Worm (Caenorhabditis elegans) whole organism, L4/young adult: ENCODE results near the gene hda-11.

Source experiments
- W03F9.2 ChIP-seq: fragments of 150-350 bp; optimal IDR thresholded peaks from 2 replicates; lab custom pipeline; 2014; ENCODE audit warnings: missing biosample characterization, missing genetic modification characterization
- dao-5 ChIP-seq: sonication (generic microtip); optimal IDR thresholded peaks from 2 replicates; lab custom pipeline; 2016; ENCODE audit warnings: missing genotype, missing genetic modification characterization, moderate library complexity, missing compliant biosample characterization
- him-1 ChIP-seq: sonication (generic microtip); optimal IDR thresholded peaks from 2 replicates; lab custom pipeline; 2016; ENCODE audit warnings: missing genotype, missing genetic modification reagents, missing genetic modification characterization, missing compliant biosample characterization

Gene hda-11

ce11 chrV:10549717-10550116, 23.7 kb downstream of the hda-11 start, which contains the start of gene F32G8.2:
Gene F32G8.2, plus strand, starts transcription at chrV:10550017.
- no peak for TF ChIP-seq him-1 (tag; lab: Kevin White, UChicago)
- no peak for TF ChIP-seq dao-5 (tag; lab: Kevin White, UChicago)
- no peak for TF ChIP-seq W03F9.2 (tag; lab: Kevin White, UChicago)

ce11 chrV:10555239-10555638, 29.3 kb downstream of the hda-11 start, which contains the start of gene F32G8.3:
Gene F32G8.3, minus strand, starts transcription at chrV:10555339.
- TF ChIP-seq him-1 (tag; lab: Kevin White, UChicago) = no peak
- no peak for TF ChIP-seq dao-5 (tag; lab: Kevin White, UChicago)
- no peak for TF ChIP-seq W03F9.2 (tag; lab: Kevin White, UChicago)

ce11 chrV:10556362-10556761, 30.4 kb downstream of the hda-11 start:
- TF ChIP-seq W03F9.2 (tag; lab: Kevin White, UChicago) (no peak), dao-5 (tag; lab: Kevin White, UChicago) (no peak)

- TF ChIP-seq him-1 (tag; lab: Kevin White, UChicago) = no peak
- no peak for TF ChIP-seq dao-5 (tag; lab: Kevin White, UChicago)
- TF ChIP-seq W03F9.2 (tag; lab: Kevin White, UChicago) = no peak
These were observed 31.1 kb downstream of the hda-11 start for ce11 chrV:10557094-10557493.

ce11 chrV:10557676-10558075, 31.7 kb downstream of the hda-11 start, which contains the start of gene best-14:
Gene best-14, plus strand, starts transcription at chrV:10557976.
- no peak for TF ChIP-seq W03F9.2 (tag; lab: Kevin White, UChicago)
- TF ChIP-seq dao-5 (tag; lab: Kevin White, UChicago) = no peak
- TF ChIP-seq him-1 (tag; lab: Kevin White, UChicago) = no peak

ce11 chrV:10560621-10561020, 34.6 kb downstream of the hda-11 start, which contains the start of gene col-152:
Gene col-152, plus strand, starts transcription at chrV:10560921.
- TF ChIP-seq him-1 (tag; lab: Kevin White, UChicago) = no peak
- no peak for TF ChIP-seq W03F9.2 (tag; lab: Kevin White, UChicago)
- no peak for TF ChIP-seq dao-5 (tag; lab: Kevin White, UChicago)

ce11 chrV:10561632-10562031, 35.6 kb downstream of the hda-11 start:
- no peak for TF ChIP-seq dao-5 (tag; lab: Kevin White, UChicago)
- TF ChIP-seq W03F9.2 (tag; lab: Kevin White, UChicago) = no peak
- no peak for TF ChIP-seq him-1 (tag; lab: Kevin White, UChicago)

- TF ChIP-seq dao-5 (tag; lab: Kevin White, UChicago) (no peak), him-1 (tag; lab: Kevin White, UChicago) (no peak), W03F9.2 (tag; lab: Kevin White, UChicago) (no peak)
These were observed 36.8 kb downstream of the hda-11 start for ce11 chrV:10562817-10563216.

ce11 chrV:10564140-10564539, 38.2 kb downstream of the hda-11 start:
- TF ChIP-seq him-1 (tag; lab: Kevin White, UChicago) (no peak), W03F9.2 (tag; lab: Kevin White, UChicago) (no peak), dao-5 (tag; lab: Kevin White, UChicago) (no peak)

- TF ChIP-seq him-1 (tag; lab: Kevin White, UChicago) (no peak), dao-5 (tag; lab: Kevin White, UChicago) (no peak), W03F9.2 (tag; lab: Kevin White, UChicago) (no peak)
These were observed 38.9 kb downstream of the hda-11 start, which contains the start of gene cat-4 for ce11 chrV:10564830-10565365. Gene cat-4, plus strand, starts transcription at chrV:10564880.

- TF ChIP-seq W03F9.2 (tag; lab: Kevin White, UChicago) (no peak), him-1 (tag; lab: Kevin White, UChicago) (no peak), dao-5 (tag; lab: Kevin White, UChicago) (no peak)
These were observed 42.5 kb downstream of the hda-11 start for ce11 chrV:10568496-10568895.

ce11 chrV:10571523-10571922, 45.5 kb downstream of the hda-11 start:
- TF ChIP-seq him-1 (tag; lab: Kevin White, UChicago) (no peak), W03F9.2 (tag; lab: Kevin White, UChicago) (no peak), dao-5 (tag; lab: Kevin White, UChicago) (no peak)

- TF ChIP-seq him-1 (tag; lab: Kevin White, UChicago) (no peak), dao-5 (tag; lab: Kevin White, UChicago) (no peak), W03F9.2 (tag; lab: Kevin White, UChicago) (no peak)
These were observed 46.6 kb downstream of the hda-11 start, which contains the start of gene del-6 for ce11 chrV:10572614-10573013. Gene del-6, plus strand, starts transcription at chrV:10572914.

- no peak for TF ChIP-seq W03F9.2 (tag; lab: Kevin White, UChicago)
- TF ChIP-seq dao-5 (tag; lab: Kevin White, UChicago) = no peak
- no peak for TF ChIP-seq him-1 (tag; lab: Kevin White, UChicago)
These were observed 48.2 kb downstream of the hda-11 start for ce11 chrV:10574197-10574596.
